Worm (Caenorhabditis elegans) whole organism, mixed stage, embryonic: Measurements from ENCODE around the gene Y46B2A.4.

Source experiments
- bed-3 ChIP-seq: fragments of 200-800 bp; sonication (Bioruptor generic); optimal IDR thresholded peaks from 3 replicates; lab custom pipeline; 2018; ENCODE audit warnings: mild to moderate bottlenecking, missing genetic modification characterization, moderate library complexity, missing compliant biosample characterization
- blmp-1 ChIP-seq: fragments of 150-350 bp; optimal IDR thresholded peaks from 2 replicates; lab custom pipeline; 2014; ENCODE audit warnings: missing biosample characterization, missing genetic modification characterization
- elt-1 ChIP-seq: sonication (generic microtip); optimal IDR thresholded peaks from 2 replicates; lab custom pipeline; 2017; ENCODE audit warnings: missing genetic modification characterization, mild to moderate bottlenecking, missing compliant biosample characterization, antibody characterized with exemption, moderate library complexity, borderline replicate concordance; ENCODE audit not compliant: insufficient read depth
- lin-13 ChIP-seq: fragments of 150-350 bp; optimal IDR thresholded peaks from 2 replicates; lab custom pipeline; 2014; ENCODE audit warnings: missing biosample characterization, missing genetic modification characterization
- lsy-2 ChIP-seq: fragments of 150-350 bp; optimal IDR thresholded peaks from 2 replicates; lab custom pipeline; 2014; ENCODE audit warnings: missing biosample characterization, missing genetic modification characterization
- mab-5 ChIP-seq: fragments of 150-350 bp; optimal IDR thresholded peaks from 2 replicates; lab custom pipeline; 2014; ENCODE audit warnings: missing biosample characterization, missing genetic modification characterization
- mep-1 ChIP-seq: fragments of 150-350 bp; optimal IDR thresholded peaks from 2 replicates; lab custom pipeline; 2017; ENCODE audit warnings: missing biosample characterization, missing genetic modification reagents, missing genetic modification characterization, inconsistent platforms
- mls-2 ChIP-seq: sonication (generic microtip); optimal IDR thresholded peaks from 2 replicates; lab custom pipeline; 2016; ENCODE audit warnings: mild to moderate bottlenecking, missing genetic modification characterization, moderate library complexity, missing compliant biosample characterization
- nhr-12 ChIP-seq: fragments of 150-350 bp; optimal IDR thresholded peaks from 2 replicates; lab custom pipeline; 2014; ENCODE audit warnings: missing biosample characterization, missing genetic modification characterization
- nhr-76 ChIP-seq: sonication (generic microtip); optimal IDR thresholded peaks from 2 replicates; lab custom pipeline; 2017; ENCODE audit warnings: missing biosample characterization, missing genetic modification characterization
- snpc-4 ChIP-seq: fragments of 150-350 bp; optimal IDR thresholded peaks from 2 replicates; lab custom pipeline; 2014; ENCODE audit warnings: missing biosample characterization, missing genetic modification characterization
- unc-39 ChIP-seq: fragments of 150-350 bp; optimal IDR thresholded peaks from 2 replicates; lab custom pipeline; 2014; ENCODE audit warnings: missing biosample characterization, missing genetic modification characterization
- unc-62 ChIP-seq: fragments of 150-350 bp; optimal IDR thresholded peaks from 2 replicates; lab custom pipeline; 2014; ENCODE audit warnings: missing biosample characterization, missing genetic modification reagents, missing genetic modification characterization
- ztf-11 ChIP-seq: fragments of 150-350 bp; optimal IDR thresholded peaks from 2 replicates; lab custom pipeline; 2014; ENCODE audit warnings: missing biosample characterization, missing genetic modification characterization

- TF ChIP-seq elt-1 = no peak
- TF ChIP-seq unc-39 (tag; lab: Kevin White, UChicago) = no peak
- TF ChIP-seq lin-13 = no peak
- no peak for TF ChIP-seq snpc-4 (tag; lab: Kevin White, UChicago)
- no peak for TF ChIP-seq nhr-76 (tag; lab: Kevin White, UChicago)
- no peak for TF ChIP-seq bed-3 (GFP tag; lab: Kevin White, UChicago)
- no peak for TF ChIP-seq mls-2 (tag; lab: Kevin White, UChicago)
- TF ChIP-seq mab-5 (tag; lab: Kevin White, UChicago) = no peak
- TF ChIP-seq unc-62 (GFP tag; lab: Kevin White, UChicago) = no peak
- no peak for TF ChIP-seq lsy-2 (tag; lab: Kevin White, UChicago)
- no peak for TF ChIP-seq ztf-11 (tag; lab: Kevin White, UChicago)
- no peak for TF ChIP-seq nhr-12 (tag; lab: Kevin White, UChicago)
- no peak for TF ChIP-seq mep-1 (tag; lab: Kevin White, UChicago)
- no peak for TF ChIP-seq blmp-1 (tag; lab: Kevin White, UChicago)
Observed at ce11 chrII:869316-869715, 7.7 kb downstream of the Y46B2A.4 start.
